Fruit fly (Drosophila melanogaster): ENCODE data around the gene Acbp4.
A peak's percentile ranks its signal among the peaks of the same experiment; 100 is the strongest.

- TF ChIP-seq Eip78C (GFP tag) (peak; percentile 37), CG10669 (GFP tag; optimal IDR thresholded peaks at IDR 0.05) (peak; percentile 40), dsx (GFP tag; optimal IDR thresholded peaks at IDR 0.05; ENCODE audit: poor library complexity, severe bottlenecking) (no peak)
Observed at dm6 chr3L:7134818-7135217, 6.8 kb upstream of the Acbp4 start.
